Fruit fly (Drosophila melanogaster): ENCODE measurements around the gene CG13287.

The CG13287 gene

dm6 chr3L:5869614-5870204 is 12.4 kb upstream of the CG13287 start (continued):
- TF ChIP-seq Sox102F (GFP tag; optimal IDR thresholded peaks at IDR 0.05) (peak; percentile 61), CTCF (GFP tag; optimal IDR thresholded peaks at IDR 0.05) (peak; percentile 100), CG12071 (GFP tag; optimal IDR thresholded peaks at IDR 0.05) (peak; percentile 33), CG10209 (GFP tag; optimal IDR thresholded peaks at IDR 0.05) (peak; percentile 53), klu (GFP tag; IDR thresholded peaks at IDR 0.05) (peak; percentile 31; the same call in 1 of the 2 replicates), CG2889 (GFP tag; IDR thresholded peaks at IDR 0.05) (no peak), CG17802 (tag; optimal IDR thresholded peaks at IDR 0.05) (peak; percentile 43), zf30C (GFP tag; optimal IDR thresholded peaks at IDR 0.05) (no peak), ATbp (GFP tag; optimal IDR thresholded peaks at IDR 0.05) (peak; percentile 12), Usf (GFP tag; optimal IDR thresholded peaks at IDR 0.05) (no peak), B-H2 (GFP tag; optimal IDR thresholded peaks at IDR 0.05) (no peak), Hand (GFP tag; optimal IDR thresholded peaks at IDR 0.05) (no peak), CG6765 (GFP tag; optimal IDR thresholded peaks at IDR 0.05) (no peak), CG9609 (GFP tag; optimal IDR thresholded peaks at IDR 0.05) (peak; percentile 26), CG32532 (GFP tag; IDR thresholded peaks at IDR 0.05) (peak; percentile 93), lola (GFP tag; optimal IDR thresholded peaks at IDR 0.05) (no peak), CG17912 (GFP tag; optimal IDR thresholded peaks at IDR 0.05) (peak; percentile 49), NK7.1 (GFP tag; optimal IDR thresholded peaks at IDR 0.05) (peak; percentile 39), CG13123 (GFP tag; optimal IDR thresholded peaks at IDR 0.05) (no peak), CG4282 (GFP tag; optimal IDR thresholded peaks at IDR 0.05) (no peak), CG11398 (GFP tag; optimal IDR thresholded peaks at IDR 0.05) (no peak), E2f1 (GFP tag; IDR thresholded peaks at IDR 0.05) (peak; percentile 64), CG17361 (GFP tag; IDR thresholded peaks at IDR 0.05) (peak; percentile 63; the same call in 1 of the 3 replicates), CG6689 (GFP tag; IDR thresholded peaks at IDR 0.05) (peak; percentile 54), Kr (GFP tag; optimal IDR thresholded peaks at IDR 0.05) (no peak), chn (GFP tag; optimal IDR thresholded peaks at IDR 0.05) (peak; percentile 44), CG17829 (tag; optimal IDR thresholded peaks at IDR 0.05) (peak; percentile 83), cato (GFP tag; optimal IDR thresholded peaks at IDR 0.05; ENCODE audit: borderline replicate concordance) (peak; percentile 6), lmd (GFP tag; IDR thresholded peaks at IDR 0.05) (peak; percentile 77), ash1 (GFP tag; optimal IDR thresholded peaks at IDR 0.05) (no peak), gce (GFP tag; IDR thresholded peaks at IDR 0.05) (peak; percentile 60; the same call in 2 of the 3 replicates), CG13287 (GFP tag; IDR thresholded peaks at IDR 0.05; ENCODE audit: partially characterized antibody) (peak; percentile 76; the same call in 1 of the 2 replicates), CG32772 (GFP tag; IDR thresholded peaks at IDR 0.05) (peak; percentile 80), trh (GFP tag; optimal IDR thresholded peaks at IDR 0.05) (no peak), prd (optimal IDR thresholded peaks at IDR 0.05) (no peak), prd (GFP tag; IDR thresholded peaks at IDR 0.05) (peak; percentile 81), BtbVII (GFP tag; optimal IDR thresholded peaks at IDR 0.05) (peak; percentile 35), emc (GFP tag; optimal IDR thresholded peaks at IDR 0.05) (peak; percentile 22), bowl (GFP tag; IDR thresholded peaks at IDR 0.05) (no peak), CG3163 (GFP tag; optimal IDR thresholded peaks at IDR 0.05) (peak; percentile 37), Drgx (GFP tag; IDR thresholded peaks at IDR 0.05) (no peak), Tbp (GFP tag; optimal IDR thresholded peaks at IDR 0.05) (no peak), CG7987 (GFP tag; optimal IDR thresholded peaks at IDR 0.05) (peak; percentile 93), CG8924 (tag; optimal IDR thresholded peaks at IDR 0.05) (peak; percentile 15), CG6683 (GFP tag; optimal IDR thresholded peaks at IDR 0.05) (no peak), CG8765 (GFP tag; IDR thresholded peaks at IDR 0.05) (peak; percentile 53; the same call in 1 of the 2 replicates), Ets97D (GFP tag; optimal IDR thresholded peaks at IDR 0.05) (peak; percentile 12), NfI (GFP tag; optimal IDR thresholded peaks at IDR 0.05) (peak; percentile 69), jigr1 (GFP tag; IDR thresholded peaks at IDR 0.05) (no peak), dmrt11E (tag; optimal IDR thresholded peaks at IDR 0.05) (peak; percentile 54), run (tag; optimal IDR thresholded peaks at IDR 0.05) (no peak)

Measured in whole organism, embryonic.